Worm (Caenorhabditis elegans) whole organism, early embryonic: Measurements from ENCODE around the gene clip-1.

Source experiments
- B0310.2 ChIP-seq: sonication (generic microtip); optimal IDR thresholded peaks from 2 replicates; lab custom pipeline; 2016; ENCODE audit warnings: mild to moderate bottlenecking, missing genetic modification characterization, missing compliant biosample characterization
- F13C5.2 ChIP-seq: sonication (generic microtip); optimal IDR thresholded peaks from 2 replicates; lab custom pipeline; 2017; ENCODE audit warnings: mild to moderate bottlenecking, missing genetic modification characterization, inconsistent platforms, missing compliant biosample characterization
- aly-1 ChIP-seq: sonication (generic microtip); optimal IDR thresholded peaks from 2 replicates; lab custom pipeline; 2016; ENCODE audit warnings: missing genetic modification characterization, missing compliant biosample characterization
- ama-1 ChIP-seq: fragments of 150-350 bp; optimal IDR thresholded peaks from 2 replicates; lab custom pipeline; 2014
- ceh-13 ChIP-seq: fragments of 200-800 bp; sonication (Bioruptor generic); optimal IDR thresholded peaks from 2 replicates; lab custom pipeline; 2018; ENCODE audit warnings: mild to moderate bottlenecking, missing genetic modification characterization, missing compliant biosample characterization
- ceh-36 ChIP-seq: sonication (generic microtip); optimal IDR thresholded peaks from 2 replicates; lab custom pipeline; 2016; ENCODE audit warnings: missing genetic modification characterization, inconsistent platforms, missing compliant biosample characterization
- ets-7 ChIP-seq: sonication (generic microtip); optimal IDR thresholded peaks from 2 replicates; lab custom pipeline; 2016; ENCODE audit warnings: missing genotype, missing genetic modification characterization, missing compliant biosample characterization
- flt-1 ChIP-seq: fragments of 200-800 bp; sonication (Bioruptor generic); IDR thresholded peaks from 2 replicates; pipeline ENCODE4 v1.3.6; 2022; ENCODE audit warnings: missing genetic modification characterization, missing compliant biosample characterization
- hmbx-1 ChIP-seq: sonication (generic microtip); optimal IDR thresholded peaks from 2 replicates; lab custom pipeline; 2016; ENCODE audit warnings: mild to moderate bottlenecking, missing genetic modification characterization, missing compliant biosample characterization
- hmg-4 ChIP-seq: fragments of 200-800 bp; sonication (Bioruptor generic); optimal IDR thresholded peaks from 2 replicates; lab custom pipeline; 2018; ENCODE audit warnings: mild to moderate bottlenecking, missing genetic modification characterization, missing compliant biosample characterization
- hnd-1 ChIP-seq: sonication (generic microtip); optimal IDR thresholded peaks from 2 replicates; lab custom pipeline; 2016; ENCODE audit warnings: missing genetic modification characterization, missing compliant biosample characterization
- pes-1 ChIP-seq: fragments of 200-800 bp; sonication (Bioruptor generic); IDR thresholded peaks from 2 replicates; pipeline ENCODE4 v1.3.6; 2022; ENCODE audit warnings: missing genetic modification reagents, missing genetic modification characterization, missing compliant biosample characterization
- scrt-1 ChIP-seq: fragments of 200-800 bp; sonication (Bioruptor generic); IDR thresholded peaks from 2 replicates; pipeline ENCODE4 v1.3.6; 2022; ENCODE audit warnings: missing genetic modification characterization, missing compliant biosample characterization
- sea-1 ChIP-seq: fragments of 200-800 bp; sonication (Bioruptor generic); conservative IDR thresholded peaks from 2 replicates; pipeline ENCODE4 v1.3.6; 2022; ENCODE audit warnings: missing genetic modification characterization, missing compliant biosample characterization
- tbx-11 ChIP-seq: fragments of 200-800 bp; sonication (Bioruptor generic); IDR thresholded peaks from 2 replicates; pipeline ENCODE4 v1.3.6; 2022; ENCODE audit warnings: missing genetic modification characterization, missing compliant biosample characterization
- tbx-37 ChIP-seq: fragments of 200-800 bp; sonication (Bioruptor generic); conservative IDR thresholded peaks from 2 replicates; pipeline ENCODE4 v1.3.6; 2022; ENCODE audit warnings: missing genetic modification reagents, missing genetic modification characterization, missing compliant biosample characterization
- tra-4 ChIP-seq: sonication (generic microtip); optimal IDR thresholded peaks from 2 replicates; lab custom pipeline; 2017; ENCODE audit warnings: missing genetic modification characterization, missing compliant biosample characterization

clip-1 gene

DNA sequence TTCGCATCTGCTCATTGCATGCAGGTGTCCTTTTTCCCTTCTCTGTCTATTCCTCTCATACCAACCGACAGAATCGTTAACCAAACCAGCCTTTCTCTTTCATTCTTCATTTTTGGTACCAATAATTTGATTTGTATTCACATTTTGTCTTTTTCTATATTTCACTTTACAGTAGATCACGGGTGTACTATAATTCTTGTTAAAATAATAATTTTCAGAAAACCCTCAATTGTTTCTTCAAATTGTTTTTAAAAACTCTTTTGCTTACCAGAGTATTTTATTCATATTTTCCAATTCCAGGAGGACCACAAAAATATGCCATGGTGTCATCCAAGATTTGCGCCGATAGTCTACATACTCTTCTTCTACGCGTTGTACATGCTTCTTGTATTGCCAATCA, 18.1 kb downstream of the clip-1 start, which contains the start of gene T02C1.2:
Gene T02C1.2, plus strand, starts transcription at position 301 of the 400 bp plus-strand sequence.
- TF ChIP-seq tbx-11 (GFP tag; lab: Robert Waterston, UW) (no peak), scrt-1 (GFP tag; lab: Robert Waterston, UW) (no peak), hnd-1 (tag; lab: Kevin White, UChicago) (no peak), ceh-36 (no peak), flt-1 (GFP tag; lab: Robert Waterston, UW) (no peak), F13C5.2 (tag; lab: Kevin White, UChicago) (no peak), ceh-13 (GFP tag; lab: Kevin White, UChicago) (no peak), B0310.2 (tag; lab: Kevin White, UChicago) (no peak)

DNA sequence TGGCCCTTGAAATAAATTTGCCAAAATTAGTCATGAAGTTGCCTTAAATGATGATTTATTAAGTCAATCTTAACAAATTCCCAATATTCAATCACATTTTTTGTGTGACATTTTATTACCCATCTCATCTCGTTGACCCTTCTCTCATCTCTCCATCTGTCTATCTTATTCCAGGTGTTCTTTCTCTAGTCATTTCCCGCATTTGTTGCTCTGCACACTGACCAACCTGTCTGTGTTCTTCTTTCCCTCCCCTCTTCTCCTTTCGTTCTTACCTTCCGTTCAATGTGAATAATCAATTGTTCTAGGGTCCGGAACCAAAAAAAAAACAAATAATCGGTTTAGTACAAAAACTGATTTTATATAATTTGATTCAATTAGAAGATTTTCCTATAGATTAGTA, 21.6 kb downstream of the clip-1 start, which contains the start of gene T02C1.1:
Gene T02C1.1, plus strand, starts transcription at position 305 of the 400 bp plus-strand sequence.
- TF ChIP-seq hnd-1 (tag; lab: Kevin White, UChicago) (no peak), aly-1 (tag; lab: Kevin White, UChicago) (peak; percentile 26)

DNA sequence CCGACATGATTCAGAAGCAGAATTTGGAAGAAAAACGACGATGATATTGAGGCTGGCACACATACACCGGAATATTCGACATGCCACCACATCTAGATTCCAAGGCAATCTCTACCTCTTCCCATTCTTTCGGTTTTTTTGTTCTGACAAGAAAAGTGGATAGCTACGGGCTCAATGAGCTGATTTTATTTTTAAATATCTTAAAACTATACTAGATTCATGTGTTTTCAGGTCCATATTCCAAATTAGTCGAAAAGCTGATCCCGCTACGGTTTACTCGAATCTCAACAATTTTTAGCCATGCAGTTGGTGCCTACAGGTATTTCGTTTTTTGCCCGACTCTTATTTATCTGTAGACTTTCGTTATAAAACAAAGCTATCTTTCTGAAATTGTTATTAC, 26.2 kb downstream of the clip-1 start, which contains the start of gene dat-1:
Gene dat-1, plus strand, starts transcription at position 301 of the 400 bp plus-strand sequence.
- TF ChIP-seq B0310.2 (tag; lab: Kevin White, UChicago) (no peak), tbx-11 (GFP tag; lab: Robert Waterston, UW) (no peak), ceh-36 (no peak), ceh-13 (GFP tag; lab: Kevin White, UChicago) (no peak), flt-1 (GFP tag; lab: Robert Waterston, UW) (no peak), hmbx-1 (tag; lab: Kevin White, UChicago) (no peak), aly-1 (tag; lab: Kevin White, UChicago) (no peak), pes-1 (GFP tag; lab: Robert Waterston, UW) (no peak), tbx-37 (no peak), sea-1 (no peak), scrt-1 (GFP tag; lab: Robert Waterston, UW) (no peak), hnd-1 (tag; lab: Kevin White, UChicago) (no peak), ets-7 (tag; lab: Kevin White, UChicago) (no peak), tra-4 (tag; lab: Kevin White, UChicago) (no peak), F13C5.2 (tag; lab: Kevin White, UChicago) (no peak), hmg-4 (GFP tag; lab: Kevin White, UChicago) (no peak), ama-1 (no peak)

DNA sequence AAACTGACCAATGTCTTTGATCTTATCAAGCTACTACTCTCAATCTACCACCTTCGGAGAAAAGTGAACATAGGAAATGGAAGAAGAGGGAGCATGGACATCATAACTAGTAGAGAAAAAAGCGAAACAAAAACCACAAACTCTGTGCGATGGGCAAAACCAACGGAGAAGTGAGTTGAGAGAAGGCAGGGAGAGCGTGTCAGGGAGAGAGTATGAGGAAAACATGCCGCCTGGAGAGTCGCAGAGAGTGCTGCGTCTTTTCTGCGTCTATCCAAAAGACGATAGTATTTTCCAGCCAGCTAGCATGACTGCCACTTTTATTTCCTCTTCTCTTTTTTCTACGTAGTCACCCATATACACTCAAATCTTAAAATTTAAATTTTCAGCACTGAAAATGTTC, 28.9 kb downstream of the clip-1 start, which contains the start of gene saeg-2:
Gene saeg-2, plus strand, starts transcription at position 381 of the 400 bp plus-strand sequence.
- TF ChIP-seq tra-4 (tag; lab: Kevin White, UChicago) (no peak), ama-1 (no peak), hmg-4 (GFP tag; lab: Kevin White, UChicago) (peak; percentile 47), tbx-11 (GFP tag; lab: Robert Waterston, UW) (no peak), aly-1 (tag; lab: Kevin White, UChicago) (no peak), scrt-1 (GFP tag; lab: Robert Waterston, UW) (no peak), F13C5.2 (tag; lab: Kevin White, UChicago) (peak; percentile 17)

DNA sequence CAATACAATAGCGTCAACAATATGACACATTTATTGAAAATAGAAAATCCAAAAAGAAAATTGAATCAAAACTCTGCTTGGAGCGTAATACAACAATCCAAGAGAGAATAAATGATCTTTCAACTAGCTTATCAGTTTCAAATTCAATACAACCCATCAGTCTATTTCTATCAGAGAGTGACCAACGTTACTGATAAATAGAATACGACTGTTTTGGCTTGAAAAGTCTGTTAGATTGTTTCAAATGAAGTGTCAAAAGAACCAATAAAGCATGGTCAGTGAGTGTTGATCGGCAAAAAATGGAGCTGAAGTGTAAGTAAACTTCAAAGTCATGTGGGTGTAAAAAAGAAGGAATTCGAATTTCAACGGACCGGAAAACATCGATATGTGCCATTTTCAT, 31.2 kb downstream of the clip-1 start:
- TF ChIP-seq tbx-37 (no peak), hmbx-1 (tag; lab: Kevin White, UChicago) (no peak), ama-1 (no peak), hmg-4 (GFP tag; lab: Kevin White, UChicago) (no peak), ceh-13 (GFP tag; lab: Kevin White, UChicago) (no peak), ceh-36 (no peak), tbx-11 (GFP tag; lab: Robert Waterston, UW) (no peak)

DNA sequence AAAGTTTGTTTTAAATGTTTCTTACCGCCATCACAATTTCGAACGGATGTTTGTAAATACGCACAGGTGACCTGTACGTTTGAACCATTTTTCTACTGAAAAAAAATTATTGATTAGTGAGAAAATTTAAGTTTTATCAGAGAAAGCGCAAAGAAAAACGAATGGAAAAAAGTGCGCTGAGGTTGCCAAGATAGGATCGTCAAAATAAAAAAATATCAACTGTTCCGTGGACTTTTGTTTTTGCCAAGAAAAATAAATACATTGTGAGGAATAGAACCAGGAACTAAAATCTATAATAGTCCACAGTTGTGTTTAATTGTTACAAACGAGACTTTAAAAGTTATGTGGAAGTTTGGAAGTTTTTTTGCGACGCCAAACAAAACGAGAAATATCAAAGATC, 32.6 kb downstream of the clip-1 start, which contains the start of gene T23G5.2:
Gene T23G5.2, minus strand, starts transcription at position 101 of the 400 bp plus-strand sequence.
- TF ChIP-seq tbx-11 (GFP tag; lab: Robert Waterston, UW) (no peak), ama-1 (no peak), F13C5.2 (tag; lab: Kevin White, UChicago) (no peak), aly-1 (tag; lab: Kevin White, UChicago) (no peak), B0310.2 (tag; lab: Kevin White, UChicago) (no peak), tra-4 (tag; lab: Kevin White, UChicago) (no peak), ceh-13 (GFP tag; lab: Kevin White, UChicago) (no peak), ets-7 (tag; lab: Kevin White, UChicago) (no peak), tbx-37 (no peak), scrt-1 (GFP tag; lab: Robert Waterston, UW) (no peak), ceh-36 (no peak), sea-1 (no peak), hmg-4 (GFP tag; lab: Kevin White, UChicago) (no peak), pes-1 (GFP tag; lab: Robert Waterston, UW) (no peak), hmbx-1 (tag; lab: Kevin White, UChicago) (no peak), hnd-1 (tag; lab: Kevin White, UChicago) (no peak), flt-1 (GFP tag; lab: Robert Waterston, UW) (no peak)

DNA sequence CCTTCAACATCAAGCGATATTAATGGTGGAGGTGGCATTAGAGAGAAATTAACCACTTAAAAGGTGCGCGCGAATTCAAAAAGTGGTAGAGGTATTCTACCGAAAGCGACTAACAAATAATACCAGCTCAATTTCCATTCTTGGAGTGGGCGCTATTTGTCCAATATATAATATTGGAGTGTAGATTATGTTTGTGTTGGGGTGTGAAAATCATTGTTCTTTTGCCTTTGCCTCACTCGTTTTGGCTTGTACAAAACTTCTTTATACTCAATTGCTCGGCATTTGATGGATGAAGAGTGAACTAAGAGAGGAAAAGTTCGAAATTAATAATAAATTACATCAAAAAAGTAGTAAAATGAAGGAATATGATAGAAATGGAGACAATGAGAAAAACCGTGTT, 37.7 kb downstream of the clip-1 start, which contains the start of gene T23G5.3:
Gene T23G5.3, minus strand, starts transcription at position 101 of the 400 bp plus-strand sequence.
- TF ChIP-seq F13C5.2 (tag; lab: Kevin White, UChicago): no peak
- TF ChIP-seq flt-1 (GFP tag; lab: Robert Waterston, UW): no peak
- TF ChIP-seq hnd-1 (tag; lab: Kevin White, UChicago): no peak
- no peak for TF ChIP-seq B0310.2 (tag; lab: Kevin White, UChicago)
- TF ChIP-seq hmg-4 (GFP tag; lab: Kevin White, UChicago): no peak
- TF ChIP-seq ama-1: no peak
- TF ChIP-seq ets-7 (tag; lab: Kevin White, UChicago): no peak
- TF ChIP-seq scrt-1 (GFP tag; lab: Robert Waterston, UW): no peak
- no peak for TF ChIP-seq aly-1 (tag; lab: Kevin White, UChicago)
- no peak for TF ChIP-seq tbx-37
- TF ChIP-seq hmbx-1 (tag; lab: Kevin White, UChicago): no peak
- no peak for TF ChIP-seq tbx-11 (GFP tag; lab: Robert Waterston, UW)
- no peak for TF ChIP-seq sea-1
- no peak for TF ChIP-seq pes-1 (GFP tag; lab: Robert Waterston, UW)
- TF ChIP-seq ceh-13 (GFP tag; lab: Kevin White, UChicago): no peak
- TF ChIP-seq ceh-36: no peak
- TF ChIP-seq tra-4 (tag; lab: Kevin White, UChicago): no peak
